Fruit fly (Drosophila melanogaster) whole organism, embryonic: Measurements from ENCODE around the gene CG5969.

ENCODE experiments used
- Aef1 ChIP-seq: fragments of 200-800 bp; sonication (Bioruptor generic); IDR thresholded peaks from 3 replicates; pipeline ENCODE4 v1.3.6; 2022; ENCODE audit warnings: missing biosample characterization, missing genetic modification characterization
- Atf-2 ChIP-seq: fragments of 200-800 bp; sonication (Bioruptor generic); optimal IDR thresholded peaks from 2 replicates; lab custom pipeline; 2016; ENCODE audit warnings: missing biosample characterization, missing genetic modification characterization
- Blimp-1 ChIP-seq: fragments of 200-800 bp; sonication (Bioruptor generic); optimal IDR thresholded peaks from 3 replicates; lab custom pipeline; 2018; ENCODE audit warnings: missing biosample characterization, missing genetic modification characterization, mild to moderate bottlenecking, moderate library complexity, missing genetic modification reagents
- CG10321 ChIP-seq: fragments of 200-800 bp; sonication (Bioruptor generic); IDR thresholded peaks from 2 replicates; pipeline ENCODE4 v1.3.6; 2022; ENCODE audit warnings: missing biosample characterization, missing genetic modification characterization
- CG10431 ChIP-seq: fragments of 200-800 bp; sonication (Bioruptor generic); optimal IDR thresholded peaks from 3 replicates; lab custom pipeline; 2018; ENCODE audit warnings: missing biosample characterization, mild to moderate bottlenecking, missing genetic modification characterization
- CG11504 ChIP-seq: fragments of 200-800 bp; sonication (Bioruptor generic); optimal IDR thresholded peaks from 3 replicates; lab custom pipeline; 2019; ENCODE audit warnings: missing biosample characterization, mild to moderate bottlenecking, missing genetic modification characterization, moderate library complexity
- CG12769 ChIP-seq: fragments of 200-800 bp; sonication (Bioruptor generic); optimal IDR thresholded peaks from 2 replicates; lab custom pipeline; 2019; ENCODE audit warnings: missing biosample characterization, mild to moderate bottlenecking, missing genetic modification characterization, moderate library complexity
- CG13296 ChIP-seq: fragments of 200-800 bp; sonication (Bioruptor generic); optimal IDR thresholded peaks from 3 replicates; lab custom pipeline; 2018; ENCODE audit warnings: missing biosample characterization, mild to moderate bottlenecking, missing genetic modification characterization
- CG13775 ChIP-seq: fragments of 200-800 bp; sonication (Bioruptor generic); optimal IDR thresholded peaks from 3 replicates; lab custom pipeline; 2017; ENCODE audit warnings: missing biosample characterization, mild to moderate bottlenecking, missing genetic modification characterization
- CG16815 ChIP-seq: fragments of 200-800 bp; sonication (Bioruptor generic); optimal IDR thresholded peaks from 3 replicates; lab custom pipeline; 2017; ENCODE audit warnings: missing biosample characterization, mild to moderate bottlenecking, missing genetic modification characterization
- CG17186 ChIP-seq: fragments of 200-800 bp; sonication (Bioruptor generic); optimal IDR thresholded peaks from 3 replicates; lab custom pipeline; 2017; ENCODE audit warnings: missing biosample characterization, missing genetic modification reagents, missing genetic modification characterization
- CG17328 ChIP-seq: fragments of 200-800 bp; sonication (Bioruptor generic); IDR thresholded peaks from 2 replicates; pipeline ENCODE4 v1.3.6; 2022; ENCODE audit warnings: missing biosample characterization, missing genetic modification characterization
- CG18764 ChIP-seq: fragments of 200-800 bp; sonication (Bioruptor generic); optimal IDR thresholded peaks from 3 replicates; lab custom pipeline; 2016; ENCODE audit warnings: missing biosample characterization, missing genetic modification characterization
- CG2120 ChIP-seq: fragments of 200-800 bp; sonication (Bioruptor generic); optimal IDR thresholded peaks from 3 replicates; lab custom pipeline; 2016; ENCODE audit warnings: missing biosample characterization, missing genetic modification characterization
- CG2129 ChIP-seq: fragments of 200-800 bp; sonication (Bioruptor generic); IDR thresholded peaks from 2 replicates; pipeline ENCODE4 v1.3.6; 2022; ENCODE audit warnings: missing biosample characterization, missing genetic modification characterization; ENCODE audit not compliant: partially characterized antibody
- CG31388 ChIP-seq: fragments of 200-800 bp; sonication (Bioruptor generic); optimal IDR thresholded peaks from 2 replicates; lab custom pipeline; 2016; ENCODE audit warnings: missing biosample characterization, missing genetic modification characterization
- CG6175 ChIP-seq: fragments of 200-800 bp; sonication (Bioruptor generic); IDR thresholded peaks from 3 replicates; pipeline ENCODE4 v1.3.6; 2022; ENCODE audit warnings: missing biosample characterization, missing genetic modification characterization
- CG6254 ChIP-seq: fragments of 200-800 bp; sonication (Bioruptor generic); optimal IDR thresholded peaks from 3 replicates; lab custom pipeline; 2017; ENCODE audit warnings: mild to moderate bottlenecking, missing biosample characterization, missing genetic modification reagents, missing genetic modification characterization
- CG6683 ChIP-seq: fragments of 200-800 bp; sonication (Bioruptor generic); optimal IDR thresholded peaks from 2 replicates; lab custom pipeline; 2017; ENCODE audit warnings: missing biosample characterization, mild to moderate bottlenecking, missing genetic modification characterization, missing genetic modification reagents
- CG9215 ChIP-seq: fragments of 200-800 bp; sonication (Bioruptor generic); IDR thresholded peaks from 2 replicates; pipeline ENCODE4 v1.3.6; 2022; ENCODE audit warnings: missing biosample characterization, missing genetic modification characterization
- CG9817 ChIP-seq: fragments of 200-800 bp; sonication (Bioruptor generic); optimal IDR thresholded peaks from 2 replicates; lab custom pipeline; 2018; ENCODE audit warnings: missing biosample characterization, mild to moderate bottlenecking, missing genetic modification characterization, moderate library complexity
- Chrac-16 ChIP-seq: fragments of 200-800 bp; sonication (Bioruptor generic); optimal IDR thresholded peaks from 3 replicates; lab custom pipeline; 2016; ENCODE audit warnings: missing biosample characterization, missing genetic modification characterization
- Ets65A ChIP-seq: fragments of 200-800 bp; sonication (Bioruptor generic); peaks from one replicate; lab custom pipeline; 2016; ENCODE audit warnings: missing biosample characterization, missing genetic modification characterization
- Hmr ChIP-seq: fragments of 200-800 bp; sonication (Bioruptor generic); optimal IDR thresholded peaks from 3 replicates; lab custom pipeline; 2017; ENCODE audit warnings: mild to moderate bottlenecking, missing biosample characterization, missing genetic modification reagents, missing genetic modification characterization
- Hr51 ChIP-seq, 2 experiments: fragments of 200-800 bp; sonication (Bioruptor generic); optimal IDR thresholded peaks; 2 replicates in 1 of 2; 3 replicates in 1 of 2; lab custom pipeline; 2016 to 2018; ENCODE audit warnings: missing biosample characterization in 2 of 2, missing genetic modification characterization in 2 of 2, mild to moderate bottlenecking in 1 of 2, moderate library complexity in 1 of 2
- Hr78 ChIP-seq, 2 experiments: fragments of 200-800 bp in 1 of 2; fragments of >200 bp in 1 of 2; sonication (Bioruptor generic) in 1 of 2; optimal IDR thresholded peaks; 2 replicates each; lab custom pipeline; 2017 to 2019; ENCODE audit warnings: missing biosample characterization in 2 of 2, missing genetic modification characterization in 2 of 2, mild to moderate bottlenecking in 1 of 2, moderate library complexity in 1 of 2
- Lim3 ChIP-seq: fragments of 200-800 bp; sonication (Bioruptor generic); IDR thresholded peaks from 2 replicates; pipeline ENCODE4 v1.3.6; 2022; ENCODE audit warnings: missing biosample characterization, missing genetic modification characterization
- Neu2 ChIP-seq: fragments of 200-800 bp; sonication (Bioruptor generic); optimal IDR thresholded peaks from 3 replicates; lab custom pipeline; 2016; ENCODE audit warnings: missing biosample characterization, missing genetic modification characterization, borderline replicate concordance
- Nf-YB ChIP-seq: fragments of 200-800 bp; sonication (Bioruptor generic); optimal IDR thresholded peaks from 3 replicates; lab custom pipeline; 2019; ENCODE audit warnings: missing biosample characterization, mild to moderate bottlenecking, missing genetic modification characterization, moderate library complexity
- Pdp1 ChIP-seq, 2 experiments: fragments of 200-800 bp; sonication (Bioruptor generic); optimal IDR thresholded peaks; 3 replicates each; lab custom pipeline; 2016; ENCODE audit warnings: missing biosample characterization in 2 of 2, missing genetic modification characterization in 2 of 2, mild to moderate bottlenecking in 1 of 2, moderate library complexity in 1 of 2
- Usf ChIP-seq: fragments of 200-800 bp; sonication (Bioruptor generic); optimal IDR thresholded peaks from 2 replicates; lab custom pipeline; 2017; ENCODE audit warnings: missing genotype, missing biosample characterization, missing genetic modification characterization
- ac ChIP-seq: fragments of 200-800 bp; sonication (Bioruptor generic); optimal IDR thresholded peaks from 3 replicates; lab custom pipeline; 2017; ENCODE audit warnings: missing biosample characterization, mild to moderate bottlenecking, missing genetic modification characterization
- br ChIP-seq: fragments of >200 bp; optimal IDR thresholded peaks from 2 replicates; lab custom pipeline; 2017
- crc ChIP-seq: fragments of 200-800 bp; sonication (Bioruptor generic); optimal IDR thresholded peaks from 2 replicates; lab custom pipeline; 2016; ENCODE audit warnings: missing biosample characterization, missing genetic modification characterization
- dan ChIP-seq: fragments of 200-800 bp; sonication (Bioruptor generic); IDR thresholded peaks from 2 replicates; pipeline ENCODE4 v1.3.6; 2022; ENCODE audit warnings: missing biosample characterization, missing genetic modification characterization
- esg ChIP-seq: fragments of 200-800 bp; sonication (Bioruptor generic); conservative IDR thresholded peaks from 2 replicates; pipeline ENCODE4 v1.3.6; 2022; ENCODE audit warnings: missing biosample characterization, missing genetic modification characterization
- exex ChIP-seq: fragments of 200-800 bp; sonication (Bioruptor generic); optimal IDR thresholded peaks from 4 replicates; lab custom pipeline; 2018; ENCODE audit warnings: missing biosample characterization, mild to moderate bottlenecking, missing genetic modification characterization, moderate library complexity
- gcm ChIP-seq: fragments of 200-800 bp; sonication (Bioruptor generic); optimal IDR thresholded peaks from 2 replicates; lab custom pipeline; 2019; ENCODE audit warnings: missing biosample characterization, mild to moderate bottlenecking, missing genetic modification characterization, moderate library complexity
- grn ChIP-seq: fragments of 200-800 bp; sonication (Bioruptor generic); optimal IDR thresholded peaks from 3 replicates; lab custom pipeline; 2017; ENCODE audit warnings: missing biosample characterization, missing genetic modification characterization
- ken ChIP-seq: fragments of 200-800 bp; sonication (Bioruptor generic); IDR thresholded peaks from 3 replicates; pipeline ENCODE4 v1.3.6; 2022; ENCODE audit warnings: missing biosample characterization, missing genetic modification characterization
- kni ChIP-seq: fragments of 200-800 bp; sonication (Bioruptor generic); optimal IDR thresholded peaks from 3 replicates; lab custom pipeline; 2017; ENCODE audit warnings: mild to moderate bottlenecking, missing biosample characterization, missing genetic modification reagents, missing genetic modification characterization
- lov ChIP-seq, 2 experiments: fragments of 200-800 bp in 1 of 2; fragments of >200 bp in 1 of 2; sonication (Bioruptor generic) in 1 of 2; IDR thresholded peaks in 1 of 2; optimal IDR thresholded peaks in 1 of 2; 2 replicates in 1 of 2; 3 replicates in 1 of 2; pipeline versions ENCODE4 v1.3.6 to Lab custom; 2017 to 2022; ENCODE audit warnings: missing biosample characterization in 1 of 2, missing genetic modification characterization in 1 of 2
- luna ChIP-seq: fragments of 200-800 bp; sonication (Bioruptor generic); optimal IDR thresholded peaks from 2 replicates; lab custom pipeline; 2016; ENCODE audit warnings: missing biosample characterization, missing genetic modification characterization
- sd ChIP-seq: fragments of 200-800 bp; sonication (Bioruptor generic); optimal IDR thresholded peaks from 3 replicates; lab custom pipeline; 2018; ENCODE audit warnings: missing biosample characterization, mild to moderate bottlenecking, missing genetic modification characterization, moderate library complexity
- slp2 ChIP-seq: fragments of 200-800 bp; sonication (Bioruptor generic); optimal IDR thresholded peaks from 2 replicates; lab custom pipeline; 2016; ENCODE audit warnings: missing biosample characterization, missing genetic modification characterization
- tx ChIP-seq: fragments of 200-800 bp; sonication (Bioruptor generic); optimal IDR thresholded peaks from 2 replicates; lab custom pipeline; 2016; ENCODE audit warnings: missing biosample characterization, missing genetic modification characterization
- wek ChIP-seq: fragments of 200-800 bp; sonication (Bioruptor generic); optimal IDR thresholded peaks from 3 replicates; lab custom pipeline; 2018; ENCODE audit warnings: missing biosample characterization, mild to moderate bottlenecking, missing genetic modification characterization, moderate library complexity
- wor ChIP-seq: fragments of 200-800 bp; sonication (Bioruptor generic); IDR thresholded peaks from 2 replicates; pipeline ENCODE4 v1.3.6; 2022; ENCODE audit warnings: missing biosample characterization, missing genetic modification characterization

Gene CG5969

DNA sequence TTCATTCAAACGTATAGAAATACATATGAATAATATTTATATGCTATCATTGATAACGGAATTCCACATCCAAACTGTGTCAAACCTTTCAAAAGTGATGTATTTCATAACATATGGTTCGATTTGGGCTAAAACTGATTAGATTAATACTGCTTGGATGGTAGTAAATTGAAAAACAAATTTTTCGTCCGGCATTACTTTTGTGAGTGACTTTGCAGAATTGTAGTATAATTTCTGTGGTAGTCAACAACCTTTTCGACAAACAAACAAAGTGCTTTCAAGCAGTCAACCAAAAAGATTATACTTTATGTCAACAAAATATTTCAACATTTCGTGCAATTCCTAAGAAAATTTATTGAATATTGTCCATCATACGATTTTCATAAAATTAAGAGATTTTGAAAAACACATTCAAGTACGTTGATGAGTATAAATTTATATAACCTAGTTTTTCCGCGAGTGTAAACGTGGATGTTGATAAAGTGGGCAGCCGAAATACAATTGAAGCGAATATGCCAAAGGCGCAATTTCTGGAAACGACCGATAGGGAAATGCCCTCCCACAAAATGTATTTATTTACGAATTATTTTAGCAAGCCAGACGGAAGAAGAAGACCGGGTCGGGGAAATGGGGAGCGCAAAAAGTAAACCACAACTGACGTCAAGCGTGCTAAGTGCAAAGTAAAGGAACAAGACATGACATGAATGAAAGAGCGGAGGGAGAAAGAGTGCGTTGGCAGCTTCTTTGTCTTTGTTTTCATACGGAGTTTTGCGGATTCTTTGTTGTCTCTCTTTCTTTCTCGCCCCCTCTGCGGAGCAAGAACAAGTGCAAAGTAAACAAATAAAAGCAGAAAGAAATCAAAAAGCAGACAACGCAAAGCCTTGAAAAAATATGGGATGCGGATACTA lies 44.6 kb downstream of the CG5969 start:
- TF ChIP-seq wek (GFP tag; lab: Kevin White, UChicago) (no peak), grn (no peak), Pdp1 (GFP tag; optimal IDR thresholded peaks at IDR 0.05; lab: Kevin White, UChicago) (peak in 1 of 2 experiments; percentile 62), Nf-YB (no peak), esg (GFP tag; lab: Robert Waterston, UW) (peak; percentile 22; the same call in 1 of the 2 replicates), Blimp-1 (peak; percentile 12), br (lab: Kevin White, UChicago) (no peak), Hmr (GFP tag; lab: Kevin White, UChicago) (peak; percentile 30), Usf (GFP tag; lab: Kevin White, UChicago) (no peak), Lim3 (GFP tag; lab: Robert Waterston, UW) (no peak), CG12769 (tag; lab: Kevin White, UChicago) (no peak), tx (GFP tag; lab: Kevin White, UChicago) (no peak), dan (GFP tag; lab: Robert Waterston, UW) (no peak), Atf-2 (GFP tag; lab: Kevin White, UChicago) (no peak), ac (no peak), Hr78 (GFP tag; optimal IDR thresholded peaks at IDR 0.05; lab: Kevin White, UChicago) (no peak), CG10321 (GFP tag; lab: Robert Waterston, UW) (no peak), Neu2 (GFP tag; lab: Kevin White, UChicago) (no peak), CG6683 (GFP tag; lab: Kevin White, UChicago) (no peak), ken (GFP tag; lab: Robert Waterston, UW) (no peak), slp2 (GFP tag; lab: Kevin White, UChicago) (peak; percentile 51), crc (no peak), luna (GFP tag; lab: Kevin White, UChicago) (peak; percentile 7), CG11504 (tag; lab: Kevin White, UChicago) (peak; percentile 52), Chrac-16 (peak; percentile 15), sd (tag; lab: Kevin White, UChicago) (peak; percentile 64), Ets65A (GFP tag; lab: Kevin White, UChicago) (peak; percentile 74), Hr51 (GFP tag; optimal IDR thresholded peaks at IDR 0.05; lab: Kevin White, UChicago) (peak; percentile 9 to 44), CG13296 (GFP tag; lab: Kevin White, UChicago) (no peak), gcm (no peak), CG6254 (GFP tag; lab: Kevin White, UChicago) (no peak), CG16815 (GFP tag; lab: Kevin White, UChicago) (no peak), CG6175 (GFP tag; lab: Robert Waterston, UW) (no peak), CG13775 (GFP tag; lab: Kevin White, UChicago) (peak; percentile 44), wor (GFP tag; lab: Robert Waterston, UW) (no peak), CG2120 (GFP tag; lab: Kevin White, UChicago) (peak; percentile 69), kni (GFP tag; lab: Kevin White, UChicago) (no peak), exex (tag; lab: Kevin White, UChicago) (peak; percentile 50), Aef1 (GFP tag; lab: Robert Waterston, UW) (0 out of 3 replicates have a peak, but pooled peaks have one; percentile 13), CG9817 (tag; lab: Kevin White, UChicago) (no peak), CG10431 (no peak), CG2129 (GFP tag; lab: Robert Waterston, UW) (no peak), lov (optimal IDR thresholded peaks at IDR 0.05; lab: Kevin White, UChicago) (no peak), lov (GFP tag; IDR thresholded peaks at IDR 0.05; lab: Robert Waterston, UW) (no peak), CG31388 (GFP tag; lab: Kevin White, UChicago) (no peak), CG18764 (GFP tag; lab: Kevin White, UChicago) (no peak), CG9215 (0 out of 2 replicates have a peak, but pooled peaks have one; percentile 9), CG17328 (GFP tag; lab: Robert Waterston, UW) (0 out of 2 replicates have a peak, but pooled peaks have one; percentile 29), CG17186 (GFP tag; lab: Kevin White, UChicago) (no peak)
